Fruit fly (Drosophila melanogaster) whole organism, embryonic: ENCODE results near the gene Snx6.

Experiments used
- Abd-B ChIP-seq: fragments of 200-800 bp; sonication (Bioruptor generic); optimal IDR thresholded peaks from 2 replicates; lab custom pipeline; 2018; ENCODE audit warnings: missing biosample characterization, mild to moderate bottlenecking, missing genetic modification characterization, moderate library complexity
- BtbVII ChIP-seq: fragments of 200-800 bp; sonication (Bioruptor generic); optimal IDR thresholded peaks from 3 replicates; lab custom pipeline; 2017; ENCODE audit warnings: missing biosample characterization, mild to moderate bottlenecking, missing genetic modification characterization
- CG11085 ChIP-seq: fragments of 200-800 bp; sonication (Bioruptor generic); IDR thresholded peaks from 2 replicates; pipeline ENCODE4 v1.3.6; 2022; ENCODE audit warnings: missing biosample characterization, missing genetic modification characterization
- CG11560 ChIP-seq: fragments of 200-800 bp; sonication (Bioruptor generic); IDR thresholded peaks from 3 replicates; pipeline ENCODE4 v1.3.6; 2022; ENCODE audit warnings: missing biosample characterization, missing genetic modification characterization
- CG12391 ChIP-seq: fragments of 200-800 bp; sonication (Bioruptor generic); optimal IDR thresholded peaks from 3 replicates; lab custom pipeline; 2018; ENCODE audit warnings: missing biosample characterization, mild to moderate bottlenecking, missing genetic modification characterization, moderate library complexity
- CG12659 ChIP-seq: fragments of 200-800 bp; sonication (Bioruptor generic); optimal IDR thresholded peaks from 3 replicates; lab custom pipeline; 2017; ENCODE audit warnings: mild to moderate bottlenecking, missing biosample characterization, missing genetic modification reagents, missing genetic modification characterization
- CG14441 ChIP-seq: fragments of 200-800 bp; sonication (Bioruptor generic); IDR thresholded peaks from 2 replicates; pipeline ENCODE4 v1.3.6; 2022; ENCODE audit warnings: missing biosample characterization, missing genetic modification characterization
- CG15011 ChIP-seq: fragments of 200-800 bp; sonication (Bioruptor generic); optimal IDR thresholded peaks from 3 replicates; lab custom pipeline; 2018; ENCODE audit warnings: missing biosample characterization, mild to moderate bottlenecking, missing genetic modification characterization
- CG17802 ChIP-seq: fragments of 200-800 bp; sonication (Bioruptor generic); optimal IDR thresholded peaks from 2 replicates; lab custom pipeline; 2018; ENCODE audit warnings: missing biosample characterization, mild to moderate bottlenecking, missing genetic modification characterization, moderate library complexity
- CG18599 ChIP-seq: fragments of 200-800 bp; sonication (Bioruptor generic); optimal IDR thresholded peaks from 3 replicates; lab custom pipeline; 2017; ENCODE audit warnings: missing biosample characterization, missing genetic modification characterization, mild to moderate bottlenecking, moderate library complexity, missing genetic modification reagents
- CG2120 ChIP-seq: fragments of 200-800 bp; sonication (Bioruptor generic); optimal IDR thresholded peaks from 3 replicates; lab custom pipeline; 2016; ENCODE audit warnings: missing biosample characterization, missing genetic modification characterization
- CG2129 ChIP-seq: fragments of 200-800 bp; sonication (Bioruptor generic); IDR thresholded peaks from 2 replicates; pipeline ENCODE4 v1.3.6; 2022; ENCODE audit warnings: missing biosample characterization, missing genetic modification characterization; ENCODE audit not compliant: partially characterized antibody
- CG2202 ChIP-seq: fragments of 200-800 bp; sonication (Bioruptor generic); optimal IDR thresholded peaks from 2 replicates; lab custom pipeline; 2018; ENCODE audit warnings: missing biosample characterization, mild to moderate bottlenecking, missing genetic modification characterization
- CG42726 ChIP-seq: fragments of 200-800 bp; sonication (Bioruptor generic); IDR thresholded peaks from 2 replicates; pipeline ENCODE4 v1.3.6; 2022; ENCODE audit warnings: missing biosample characterization, missing genetic modification characterization; ENCODE audit not compliant: partially characterized antibody
- CG6689 ChIP-seq: fragments of 200-800 bp; sonication (Bioruptor generic); IDR thresholded peaks from 2 replicates; pipeline ENCODE4 v1.3.6; 2022; ENCODE audit warnings: missing biosample characterization, missing genetic modification characterization
- CG7357 ChIP-seq: fragments of 200-800 bp; sonication (Bioruptor generic); IDR thresholded peaks from 3 replicates; pipeline ENCODE4 v1.3.6; 2022; ENCODE audit warnings: missing biosample characterization, missing genetic modification characterization
- CG8281 ChIP-seq: fragments of 200-800 bp; sonication (Bioruptor generic); optimal IDR thresholded peaks from 2 replicates; lab custom pipeline; 2018; ENCODE audit warnings: missing biosample characterization, mild to moderate bottlenecking, missing genetic modification characterization, moderate library complexity
- CG9727 ChIP-seq: fragments of 200-800 bp; sonication (Bioruptor generic); optimal IDR thresholded peaks from 3 replicates; lab custom pipeline; 2017; ENCODE audit warnings: missing biosample characterization, mild to moderate bottlenecking, missing genetic modification characterization
- CG9932 ChIP-seq: fragments of 200-800 bp; sonication (Bioruptor generic); IDR thresholded peaks from 2 replicates; pipeline ENCODE4 v1.3.6; 2022; ENCODE audit warnings: missing biosample characterization, missing genetic modification characterization
- CHES-1-like ChIP-seq: fragments of 200-800 bp; sonication (Bioruptor generic); optimal IDR thresholded peaks from 2 replicates; lab custom pipeline; 2016; ENCODE audit warnings: missing biosample characterization, missing genetic modification characterization
- D19B ChIP-seq: fragments of 200-800 bp; sonication (Bioruptor generic); optimal IDR thresholded peaks from 2 replicates; lab custom pipeline; 2017; ENCODE audit warnings: missing biosample characterization, mild to moderate bottlenecking, missing genetic modification characterization
- Dip2 ChIP-seq: fragments of 200-800 bp; sonication (Bioruptor generic); IDR thresholded peaks from 2 replicates; pipeline ENCODE4 v1.3.6; 2022; ENCODE audit warnings: missing biosample characterization, missing genetic modification characterization
- Dip3 ChIP-seq: fragments of 200-800 bp; sonication (Bioruptor generic); optimal IDR thresholded peaks from 3 replicates; lab custom pipeline; 2016; ENCODE audit warnings: missing biosample characterization, missing genetic modification characterization
- Doc3 ChIP-seq: fragments of 200-800 bp; sonication (Bioruptor generic); IDR thresholded peaks from 3 replicates; pipeline ENCODE4 v1.3.6; 2022; ENCODE audit warnings: missing biosample characterization, missing genetic modification characterization; ENCODE audit not compliant: partially characterized antibody
- Dp ChIP-seq: fragments of 200-800 bp; sonication (Bioruptor generic); optimal IDR thresholded peaks from 2 replicates; lab custom pipeline; 2018; ENCODE audit warnings: missing biosample characterization, mild to moderate bottlenecking, missing genetic modification characterization, moderate library complexity
- Elba2 ChIP-seq: fragments of 200-800 bp; sonication (Bioruptor generic); optimal IDR thresholded peaks from 3 replicates; lab custom pipeline; 2016; ENCODE audit warnings: missing biosample characterization, missing genetic modification characterization
- GATAe ChIP-seq: fragments of 200-800 bp; sonication (Bioruptor generic); conservative IDR thresholded peaks from 2 replicates; pipeline ENCODE4 v1.3.6; 2022; ENCODE audit warnings: missing biosample characterization, missing genetic modification characterization
- H15 ChIP-seq: fragments of 200-800 bp; sonication (Bioruptor generic); IDR thresholded peaks from 3 replicates; pipeline ENCODE4 v1.3.6; 2022; ENCODE audit warnings: missing biosample characterization, missing genetic modification characterization
- HLH3B ChIP-seq: fragments of 200-800 bp; sonication (Bioruptor generic); IDR thresholded peaks from 2 replicates; pipeline ENCODE4 v1.3.6; 2022; ENCODE audit warnings: missing biosample characterization, missing genetic modification characterization
- Kr ChIP-seq: fragments of 200-800 bp; sonication (Bioruptor generic); optimal IDR thresholded peaks from 2 replicates; lab custom pipeline; 2017; ENCODE audit warnings: missing biosample characterization, mild to moderate bottlenecking, missing genetic modification characterization
- Med ChIP-seq: fragments of 200-800 bp; sonication (Bioruptor generic); peaks from one replicate; lab custom pipeline; 2016; ENCODE audit warnings: missing biosample characterization, missing genetic modification characterization, mild to moderate bottlenecking, inconsistent platforms, moderate library complexity
- NK7.1 ChIP-seq: fragments of 200-800 bp; sonication (Bioruptor generic); optimal IDR thresholded peaks from 3 replicates; lab custom pipeline; 2016; ENCODE audit warnings: missing biosample characterization, missing genetic modification characterization
- Neu2 ChIP-seq: fragments of 200-800 bp; sonication (Bioruptor generic); optimal IDR thresholded peaks from 3 replicates; lab custom pipeline; 2016; ENCODE audit warnings: missing biosample characterization, missing genetic modification characterization, borderline replicate concordance
- NfI ChIP-seq: fragments of 200-800 bp; sonication (Bioruptor generic); optimal IDR thresholded peaks from 3 replicates; lab custom pipeline; 2018; ENCODE audit warnings: missing biosample characterization, mild to moderate bottlenecking, missing genetic modification characterization, moderate library complexity
- Oli ChIP-seq: fragments of 200-800 bp; sonication (Bioruptor generic); optimal IDR thresholded peaks from 2 replicates; lab custom pipeline; 2018; ENCODE audit warnings: missing biosample characterization, mild to moderate bottlenecking, missing genetic modification characterization, moderate library complexity
- Ravus ChIP-seq: fragments of 200-800 bp; sonication (Bioruptor generic); IDR thresholded peaks from 2 replicates; pipeline ENCODE4 v1.3.6; 2022; ENCODE audit warnings: missing biosample characterization, missing genetic modification characterization
- Six4 ChIP-seq: fragments of 200-800 bp; sonication (Bioruptor generic); optimal IDR thresholded peaks from 2 replicates; lab custom pipeline; 2016; ENCODE audit warnings: missing biosample characterization, missing genetic modification characterization
- Sox100B ChIP-seq: fragments of 200-800 bp; sonication (Bioruptor generic); optimal IDR thresholded peaks from 3 replicates; lab custom pipeline; 2018; ENCODE audit warnings: missing biosample characterization, mild to moderate bottlenecking, missing genetic modification characterization
- Sry-δ ChIP-seq: fragments of 200-800 bp; sonication (Bioruptor generic); optimal IDR thresholded peaks from 2 replicates; lab custom pipeline; 2016; ENCODE audit warnings: missing biosample characterization, missing genetic modification characterization
- bab2 ChIP-seq: fragments of 200-800 bp; sonication (Bioruptor generic); optimal IDR thresholded peaks from 2 replicates; lab custom pipeline; 2016; ENCODE audit warnings: missing biosample characterization, missing genetic modification characterization
- ci ChIP-seq: fragments of 200-800 bp; sonication (Bioruptor generic); IDR thresholded peaks from 3 replicates; pipeline ENCODE4 v1.3.6; 2022; ENCODE audit warnings: missing biosample characterization, missing genetic modification characterization
- dati ChIP-seq: fragments of 200-800 bp; sonication (Bioruptor generic); IDR thresholded peaks from 2 replicates; pipeline ENCODE4 v1.3.6; 2022; ENCODE audit warnings: missing biosample characterization, missing genetic modification characterization
- her ChIP-seq: fragments of 200-800 bp; sonication (Bioruptor generic); optimal IDR thresholded peaks from 2 replicates; lab custom pipeline; 2016; ENCODE audit warnings: missing biosample characterization, missing genetic modification characterization
- lab ChIP-seq: fragments of 200-800 bp; sonication (Bioruptor generic); optimal IDR thresholded peaks from 3 replicates; lab custom pipeline; 2017; ENCODE audit warnings: missing biosample characterization, missing genetic modification characterization, mild to moderate bottlenecking, moderate library complexity, missing genetic modification reagents
- mirr ChIP-seq: fragments of 200-800 bp; sonication (Bioruptor generic); optimal IDR thresholded peaks from 3 replicates; lab custom pipeline; 2018; ENCODE audit warnings: missing biosample characterization, mild to moderate bottlenecking, missing genetic modification characterization
- peb ChIP-seq: fragments of 200-800 bp; sonication (Bioruptor generic); IDR thresholded peaks from 2 replicates; pipeline ENCODE4 v1.3.6; 2022; ENCODE audit warnings: missing biosample characterization, missing genetic modification characterization
- pros ChIP-seq: fragments of 200-800 bp; sonication (Bioruptor generic); optimal IDR thresholded peaks from 3 replicates; lab custom pipeline; 2019; ENCODE audit warnings: missing biosample characterization, mild to moderate bottlenecking, missing genetic modification characterization, moderate library complexity
- sisA ChIP-seq: fragments of 200-800 bp; sonication (Bioruptor generic); IDR thresholded peaks from 2 replicates; pipeline ENCODE4 v1.3.6; 2022; ENCODE audit warnings: missing biosample characterization, missing genetic modification characterization
- sr ChIP-seq: fragments of 200-800 bp; sonication (Bioruptor generic); IDR thresholded peaks from 3 replicates; pipeline ENCODE4 v1.3.6; 2022; ENCODE audit warnings: missing biosample characterization, missing genetic modification characterization
- tin ChIP-seq: fragments of 200-800 bp; sonication (Bioruptor generic); optimal IDR thresholded peaks from 3 replicates; lab custom pipeline; 2016; ENCODE audit warnings: missing biosample characterization, missing genetic modification characterization
- ttk ChIP-seq: fragments of 200-800 bp; sonication (Bioruptor generic); IDR thresholded peaks from 2 replicates; pipeline ENCODE4 v2.1.2; 2022; ENCODE audit warnings: missing biosample characterization, missing genetic modification characterization
- zen2 ChIP-seq: fragments of 200-800 bp; sonication (Bioruptor generic); IDR thresholded peaks from 3 replicates; pipeline ENCODE4 v1.3.6; 2022; ENCODE audit warnings: missing biosample characterization, missing genetic modification characterization; ENCODE audit not compliant: partially characterized antibody

Gene Snx6

DNA sequence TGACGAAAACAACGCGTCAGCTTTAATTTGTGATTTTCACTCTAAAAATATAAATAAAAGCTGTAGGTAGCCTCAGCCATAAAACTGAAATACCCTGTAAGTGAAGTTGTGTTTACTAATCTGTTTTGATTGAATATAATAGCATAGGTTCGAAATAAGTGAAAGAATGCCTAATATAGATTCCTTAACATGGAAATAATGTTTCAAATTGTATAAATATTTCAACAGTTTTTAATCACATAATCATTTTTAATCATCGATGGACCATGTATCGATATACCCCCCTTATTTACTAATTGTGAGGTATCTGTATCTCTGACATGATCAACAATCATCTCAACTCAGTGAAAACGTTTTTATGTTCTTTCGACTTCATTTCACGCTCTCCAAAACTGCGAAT lies 34.9 kb upstream of the Snx6 start (continued):
- TF ChIP-seq CG12391 (tag; lab: Kevin White, UChicago) (peak; percentile 33), CG11560 (no peak), Neu2 (GFP tag; lab: Kevin White, UChicago) (no peak), CG7357 (no peak), lab (GFP tag; lab: Kevin White, UChicago) (peak; percentile 48), sr (GFP tag; lab: Robert Waterston, UW) (no peak), Ravus (GFP tag; lab: Robert Waterston, UW) (no peak), CG8281 (no peak), GATAe (GFP tag; lab: Robert Waterston, UW) (no peak), NfI (GFP tag; lab: Kevin White, UChicago) (no peak), CG9932 (GFP tag; lab: Robert Waterston, UW) (peak; percentile 54), Sry-δ (GFP tag; lab: Kevin White, UChicago) (no peak), CG17802 (no peak), Abd-B (GFP tag; lab: Kevin White, UChicago) (no peak), CG18599 (GFP tag; lab: Kevin White, UChicago) (no peak), CG15011 (no peak), BtbVII (no peak), bab2 (GFP tag; lab: Kevin White, UChicago) (no peak), NK7.1 (GFP tag; lab: Kevin White, UChicago) (no peak), pros (GFP tag; lab: Kevin White, UChicago) (no peak), CG2202 (tag; lab: Kevin White, UChicago) (no peak), CG9727 (GFP tag; lab: Kevin White, UChicago) (no peak), tin (GFP tag; lab: Kevin White, UChicago) (no peak), sisA (GFP tag; lab: Robert Waterston, UW) (peak; percentile 20; the same call in 1 of the 2 replicates), peb (GFP tag; lab: Robert Waterston, UW) (no peak), CG6689 (no peak), ttk (GFP tag; lab: Robert Waterston, UW) (peak; percentile 19; the same call in 1 of the 2 replicates), ci (GFP tag; lab: Robert Waterston, UW) (no peak), CG14441 (peak; percentile 36; the same call in 1 of the 2 replicates), CG2120 (GFP tag; lab: Kevin White, UChicago) (no peak), Kr (GFP tag; lab: Kevin White, UChicago) (no peak), Med (GFP tag; lab: Kevin White, UChicago) (peak; percentile 44), Dp (GFP tag; lab: Kevin White, UChicago) (no peak), Oli (tag; lab: Kevin White, UChicago) (peak; percentile 18), Sox100B (GFP tag; lab: Kevin White, UChicago) (no peak), CG12659 (GFP tag; lab: Kevin White, UChicago) (peak; percentile 14), zen2 (GFP tag; lab: Robert Waterston, UW) (no peak), dati (GFP tag; lab: Robert Waterston, UW) (no peak), H15 (GFP tag; lab: Robert Waterston, UW) (no peak), D19B (peak; percentile 85), Dip2 (GFP tag; lab: Robert Waterston, UW) (no peak), Dip3 (GFP tag; lab: Kevin White, UChicago) (no peak), Doc3 (GFP tag; lab: Robert Waterston, UW) (no peak), Elba2 (no peak), CHES-1-like (GFP tag; lab: Kevin White, UChicago) (no peak), HLH3B (GFP tag; lab: Robert Waterston, UW) (no peak), her (GFP tag; lab: Kevin White, UChicago) (no peak), CG11085 (GFP tag; lab: Robert Waterston, UW) (no peak), CG42726 (GFP tag; lab: Robert Waterston, UW) (no peak), CG2129 (GFP tag; lab: Robert Waterston, UW) (no peak), mirr (no peak), Six4 (GFP tag; lab: Kevin White, UChicago) (no peak)
